Worm (Caenorhabditis elegans) whole organism, young adult: ENCODE data around the gene kel-3.

ENCODE experiments used
- B0261.1 ChIP-seq: sonication (generic microtip); optimal IDR thresholded peaks from 2 replicates; lab custom pipeline; 2016; ENCODE audit warnings: mild to moderate bottlenecking, missing genetic modification characterization, moderate library complexity, missing compliant biosample characterization
- B0336.3 ChIP-seq: fragments of 200-800 bp; sonication (Bioruptor generic); IDR thresholded peaks from 2 replicates; pipeline ENCODE4 v1.3.6; 2022; ENCODE audit warnings: missing genetic modification characterization, missing compliant biosample characterization
- F39B2.1 ChIP-seq: fragments of 200-800 bp; sonication (Bioruptor generic); IDR thresholded peaks from 2 replicates; pipeline ENCODE4 v1.3.6; 2022; ENCODE audit warnings: missing genetic modification reagents, missing genetic modification characterization, missing compliant biosample characterization
- F49E8.2 ChIP-seq: sonication (generic microtip); optimal IDR thresholded peaks from 3 replicates; lab custom pipeline; 2017; ENCODE audit warnings: missing genetic modification characterization, mild to moderate bottlenecking, missing compliant biosample characterization, antibody characterized with exemption, moderate library complexity; ENCODE audit not compliant: insufficient read depth
- F52B5.7 ChIP-seq: sonication (generic microtip); optimal IDR thresholded peaks from 2 replicates; lab custom pipeline; 2016; ENCODE audit warnings: mild to moderate bottlenecking, missing genetic modification characterization, missing compliant biosample characterization
- Y53G8AR.9 ChIP-seq: fragments of 200-800 bp; sonication (Bioruptor generic); conservative IDR thresholded peaks from 2 replicates; pipeline ENCODE4 v1.3.6; 2022; ENCODE audit warnings: missing genetic modification reagents, missing genetic modification characterization, missing compliant biosample characterization
- Y67H2A.10 ChIP-seq: fragments of 200-800 bp; sonication (Bioruptor generic); conservative IDR thresholded peaks from 2 replicates; pipeline ENCODE4 v1.3.6; 2022; ENCODE audit warnings: missing genetic modification reagents, missing genetic modification characterization, missing compliant biosample characterization
- Y79H2A.3 ChIP-seq: fragments of 200-800 bp; sonication (Bioruptor generic); conservative IDR thresholded peaks from 2 replicates; pipeline ENCODE4 v1.3.6; 2022; ENCODE audit warnings: missing genetic modification reagents, missing genetic modification characterization, missing compliant biosample characterization
- Y95B8A.8 ChIP-seq: fragments of 200-800 bp; sonication (Bioruptor generic); IDR thresholded peaks from 2 replicates; pipeline ENCODE4 v1.3.6; 2022; ENCODE audit warnings: missing genetic modification reagents, missing genetic modification characterization, missing compliant biosample characterization
- akir-1 ChIP-seq: fragments of 200-800 bp; sonication (Bioruptor generic); optimal IDR thresholded peaks from 2 replicates; lab custom pipeline; 2018; ENCODE audit warnings: mild to moderate bottlenecking, missing genetic modification characterization, moderate library complexity, missing compliant biosample characterization
- athp-1 ChIP-seq: sonication (generic microtip); optimal IDR thresholded peaks from 2 replicates; lab custom pipeline; 2017; ENCODE audit warnings: mild to moderate bottlenecking, missing genetic modification characterization, missing compliant biosample characterization
- attf-3 ChIP-seq: fragments of 200-800 bp; sonication (Bioruptor generic); conservative IDR thresholded peaks from 2 replicates; pipeline ENCODE4 v1.3.6; 2022; ENCODE audit warnings: missing genetic modification reagents, missing genetic modification characterization, missing compliant biosample characterization
- attf-6 ChIP-seq: fragments of 200-800 bp; sonication (Bioruptor generic); IDR thresholded peaks from 2 replicates; pipeline ENCODE4 v1.3.6; 2022; ENCODE audit warnings: missing genetic modification reagents, missing genetic modification characterization, missing compliant biosample characterization
- bed-1 ChIP-seq: fragments of 200-800 bp; sonication (Bioruptor generic); IDR thresholded peaks from 2 replicates; pipeline ENCODE4 v1.3.6; 2022; ENCODE audit warnings: missing genetic modification reagents, missing genetic modification characterization, missing compliant biosample characterization
- ccch-3 ChIP-seq: fragments of 200-800 bp; sonication (Bioruptor generic); optimal IDR thresholded peaks from 2 replicates; lab custom pipeline; 2018; ENCODE audit warnings: mild to moderate bottlenecking, missing genetic modification characterization, missing compliant biosample characterization
- ceh-40 ChIP-seq: fragments of 200-800 bp; sonication (Bioruptor generic); IDR thresholded peaks from 2 replicates; pipeline ENCODE4 v1.3.6; 2022; ENCODE audit warnings: missing genetic modification characterization, missing compliant biosample characterization
- chd-7 ChIP-seq: sonication (generic microtip); optimal IDR thresholded peaks from 2 replicates; lab custom pipeline; 2016; ENCODE audit warnings: mild to moderate bottlenecking, missing genetic modification characterization, moderate library complexity, missing compliant biosample characterization
- die-1 ChIP-seq: sonication (generic microtip); optimal IDR thresholded peaks from 2 replicates; lab custom pipeline; 2016; ENCODE audit warnings: missing genotype, mild to moderate bottlenecking, missing genetic modification characterization, missing compliant biosample characterization
- dox-1 ChIP-seq: fragments of 200-800 bp; sonication (Bioruptor generic); IDR thresholded peaks from 2 replicates; pipeline ENCODE4 v1.3.6; 2022; ENCODE audit warnings: missing genetic modification reagents, missing genetic modification characterization, missing compliant biosample characterization
- dpl-1 ChIP-seq: fragments of 150-350 bp; optimal IDR thresholded peaks from 2 replicates; lab custom pipeline; 2014; ENCODE audit warnings: missing biosample characterization, missing genetic modification reagents, missing genetic modification characterization
- egl-18 ChIP-seq: fragments of 200-800 bp; sonication (Bioruptor generic); IDR thresholded peaks from 2 replicates; pipeline ENCODE4 v1.3.6; 2022; ENCODE audit warnings: missing genetic modification reagents, missing genetic modification characterization, missing compliant biosample characterization
- ets-4 ChIP-seq: fragments of 200-800 bp; sonication (Bioruptor generic); optimal IDR thresholded peaks from 2 replicates; lab custom pipeline; 2018; ENCODE audit warnings: mild to moderate bottlenecking, missing genetic modification characterization, missing compliant biosample characterization
- fkh-3 ChIP-seq: sonication (generic microtip); optimal IDR thresholded peaks from 2 replicates; lab custom pipeline; 2016; ENCODE audit warnings: mild to moderate bottlenecking, missing genetic modification characterization, missing compliant biosample characterization
- gei-17 ChIP-seq: fragments of 200-800 bp; sonication (Bioruptor generic); optimal IDR thresholded peaks from 2 replicates; lab custom pipeline; 2018; ENCODE audit warnings: mild to moderate bottlenecking, missing genetic modification characterization, missing compliant biosample characterization
- him-1 ChIP-seq: sonication (generic microtip); optimal IDR thresholded peaks from 2 replicates; lab custom pipeline; 2016; ENCODE audit warnings: missing genotype, missing genetic modification reagents, missing genetic modification characterization, missing compliant biosample characterization
- hmg-1.2 ChIP-seq: fragments of 200-800 bp; sonication (Bioruptor generic); IDR thresholded peaks from 2 replicates; pipeline ENCODE4 v1.3.6; 2022; ENCODE audit warnings: missing genetic modification reagents, missing genetic modification characterization, missing compliant biosample characterization
- hmg-20 ChIP-seq: fragments of 200-800 bp; sonication (Bioruptor generic); IDR thresholded peaks from 2 replicates; pipeline ENCODE4 v1.3.6; 2022; ENCODE audit warnings: missing genetic modification reagents, missing genetic modification characterization, missing compliant biosample characterization
- hrde-1 ChIP-seq: sonication (generic microtip); optimal IDR thresholded peaks from 2 replicates; lab custom pipeline; 2016; ENCODE audit warnings: missing genetic modification characterization, mild to moderate bottlenecking, missing compliant biosample characterization, moderate library complexity, missing genotype, missing genetic modification reagents, borderline replicate concordance
- lag-1 ChIP-seq: fragments of 200-800 bp; sonication (Bioruptor generic); IDR thresholded peaks from 2 replicates; pipeline ENCODE4 v1.3.6; 2022; ENCODE audit warnings: missing genetic modification reagents, missing genetic modification characterization, missing compliant biosample characterization
- let-526 ChIP-seq: fragments of 200-800 bp; sonication (Bioruptor generic); IDR thresholded peaks from 2 replicates; pipeline ENCODE4 v1.3.6; 2022; ENCODE audit warnings: missing genetic modification reagents, missing genetic modification characterization, missing compliant biosample characterization
- lin-26 ChIP-seq: fragments of 200-800 bp; sonication (Bioruptor generic); IDR thresholded peaks from 2 replicates; pipeline ENCODE4 v1.3.6; 2022; ENCODE audit warnings: missing genetic modification reagents, missing genetic modification characterization, missing compliant biosample characterization
- lin-40 ChIP-seq: sonication (generic microtip); optimal IDR thresholded peaks from 2 replicates; lab custom pipeline; 2016; ENCODE audit warnings: missing genetic modification characterization, mild to moderate bottlenecking, missing compliant biosample characterization, missing genotype, missing genetic modification reagents
- lin-54 ChIP-seq: fragments of 200-800 bp; sonication (Bioruptor generic); optimal IDR thresholded peaks from 2 replicates; lab custom pipeline; 2018; ENCODE audit warnings: mild to moderate bottlenecking, missing genetic modification characterization, missing compliant biosample characterization
- lir-1 ChIP-seq: fragments of 200-800 bp; sonication (Bioruptor generic); conservative IDR thresholded peaks from 2 replicates; pipeline ENCODE4 v1.3.6; 2022; ENCODE audit warnings: missing genetic modification reagents, missing genetic modification characterization, missing compliant biosample characterization
- lsy-27 ChIP-seq: sonication (generic microtip); optimal IDR thresholded peaks from 2 replicates; lab custom pipeline; 2017; ENCODE audit warnings: missing genetic modification characterization, mild to moderate bottlenecking, missing compliant biosample characterization, antibody characterized with exemption, missing genotype, borderline replicate concordance; ENCODE audit not compliant: insufficient read depth
- madf-8 ChIP-seq: fragments of 200-800 bp; sonication (Bioruptor generic); conservative IDR thresholded peaks from 2 replicates; pipeline ENCODE4 v1.3.6; 2022; ENCODE audit warnings: missing genetic modification reagents, missing genetic modification characterization, missing compliant biosample characterization
- mxl-1 ChIP-seq: sonication (generic microtip); optimal IDR thresholded peaks from 2 replicates; lab custom pipeline; 2016; ENCODE audit warnings: missing genetic modification characterization, missing compliant biosample characterization
- nhr-120 ChIP-seq: fragments of 200-800 bp; sonication (Bioruptor generic); IDR thresholded peaks from 2 replicates; pipeline ENCODE4 v1.3.6; 2022; ENCODE audit warnings: missing genetic modification characterization, missing compliant biosample characterization
- pha-4 ChIP-seq: fragments of 150-350 bp; sonication (generic microtip); optimal IDR thresholded peaks from 2 replicates; lab custom pipeline; 2014; ENCODE audit warnings: missing biosample characterization, missing genetic modification reagents, missing genetic modification characterization
- rcor-1 ChIP-seq: fragments of 200-800 bp; sonication (Bioruptor generic); IDR thresholded peaks from 2 replicates; pipeline ENCODE4 v1.3.6; 2022; ENCODE audit warnings: missing genetic modification reagents, missing genetic modification characterization, missing compliant biosample characterization
- rpc-1 ChIP-seq, 2 experiments: fragments of 150-350 bp in 1 of 2; sonication (generic microtip) in 1 of 2; optimal IDR thresholded peaks; 2 replicates each; lab custom pipeline; 2014 to 2018; ENCODE audit warnings: missing biosample characterization in 1 of 2, missing genetic modification characterization in 1 of 2, missing genetic modification reagents in 1 of 2, missing genotype in 1 of 2
- snpc-1.3 ChIP-seq: sonication (generic microtip); optimal IDR thresholded peaks from 2 replicates; lab custom pipeline; 2017; ENCODE audit warnings: missing genetic modification characterization, mild to moderate bottlenecking, missing compliant biosample characterization, antibody characterized with exemption, moderate library complexity, missing genotype, missing genetic modification reagents; ENCODE audit not compliant: insufficient read depth
- snpc-3.4 ChIP-seq: sonication (generic microtip); optimal IDR thresholded peaks from 2 replicates; lab custom pipeline; 2017; ENCODE audit warnings: missing genetic modification characterization, mild to moderate bottlenecking, missing compliant biosample characterization, antibody characterized with exemption, moderate library complexity, missing genotype, missing genetic modification reagents
- somi-1 ChIP-seq: fragments of 200-800 bp; sonication (Bioruptor generic); optimal IDR thresholded peaks from 2 replicates; lab custom pipeline; 2018; ENCODE audit warnings: mild to moderate bottlenecking, missing genetic modification characterization, missing compliant biosample characterization
- sptf-2 ChIP-seq: fragments of 200-800 bp; sonication (Bioruptor generic); optimal IDR thresholded peaks from 2 replicates; lab custom pipeline; 2018; ENCODE audit warnings: mild to moderate bottlenecking, missing genetic modification characterization, missing compliant biosample characterization
- unc-62 ChIP-seq: fragments of 150-350 bp; optimal IDR thresholded peaks from 2 replicates; lab custom pipeline; 2014; ENCODE audit warnings: missing biosample characterization, missing genetic modification reagents, missing genetic modification characterization
- ztf-18 ChIP-seq: sonication (generic microtip); optimal IDR thresholded peaks from 2 replicates; lab custom pipeline; 2016; ENCODE audit warnings: missing genotype, mild to moderate bottlenecking, missing genetic modification characterization, missing compliant biosample characterization
- ztf-25 ChIP-seq: fragments of 200-800 bp; sonication (Bioruptor generic); IDR thresholded peaks from 2 replicates; pipeline ENCODE4 v1.3.6; 2022; ENCODE audit warnings: missing genetic modification reagents, missing genetic modification characterization, missing compliant biosample characterization
- ztf-6 ChIP-seq: fragments of 200-800 bp; sonication (Bioruptor generic); IDR thresholded peaks from 2 replicates; pipeline ENCODE4 v1.3.6; 2022; ENCODE audit warnings: missing genetic modification reagents, missing genetic modification characterization, missing compliant biosample characterization

The kel-3 gene

DNA sequence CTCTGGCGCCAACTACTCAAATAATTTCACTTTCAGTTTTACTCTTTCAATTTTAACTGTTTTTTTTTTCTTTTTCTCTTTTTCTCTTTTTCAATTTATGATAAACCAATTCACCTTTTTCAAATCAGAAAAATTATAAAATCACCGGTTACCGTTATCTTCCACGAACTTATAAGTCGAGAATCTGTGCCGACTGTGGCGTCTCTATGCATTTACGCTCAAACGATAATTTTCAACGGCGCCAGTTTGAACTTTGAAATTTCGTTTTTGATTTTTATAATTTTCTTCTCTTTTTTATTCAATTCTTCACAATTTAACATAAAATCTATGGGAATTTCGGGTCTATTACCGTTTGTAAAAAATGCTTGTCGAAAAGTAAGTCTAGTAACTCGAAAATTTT lies 41.2 kb upstream of the kel-3 start, which contains the start of gene exo-1 (continued):
- TF ChIP-seq gei-17 (GFP tag; lab: Kevin White, UChicago) = no peak
- TF ChIP-seq lin-54 (GFP tag; lab: Kevin White, UChicago) = peak; percentile 82
- no peak for TF ChIP-seq fkh-3 (tag; lab: Kevin White, UChicago)
- TF ChIP-seq F52B5.7 (tag; lab: Kevin White, UChicago) = no peak
- TF ChIP-seq hmg-20 (GFP tag; lab: Robert Waterston, UW) = no peak
- TF ChIP-seq lir-1 (GFP tag; lab: Robert Waterston, UW) = no peak
- TF ChIP-seq Y67H2A.10 (GFP tag; lab: Robert Waterston, UW) = no peak
- TF ChIP-seq dpl-1 (GFP tag; lab: Kevin White, UChicago) = peak; percentile 80
- TF ChIP-seq Y53G8AR.9 (GFP tag; lab: Robert Waterston, UW) = no peak
- TF ChIP-seq snpc-3.4 (tag; lab: Kevin White, UChicago) = peak; percentile 17
- TF ChIP-seq lsy-27 = no peak
- TF ChIP-seq rcor-1 = no peak
- no peak for TF ChIP-seq bed-1 (GFP tag; lab: Robert Waterston, UW)
- TF ChIP-seq attf-6 (GFP tag; lab: Robert Waterston, UW) = no peak
- no peak for TF ChIP-seq ccch-3 (GFP tag; lab: Kevin White, UChicago)
- no peak for TF ChIP-seq B0261.1 (tag; lab: Kevin White, UChicago)
- no peak; the same call in 1 of the 2 replicates for TF ChIP-seq hmg-1.2 (GFP tag; lab: Robert Waterston, UW)
- no peak for TF ChIP-seq snpc-1.3
- TF ChIP-seq lin-40 = no peak
- TF ChIP-seq Y95B8A.8 (GFP tag; lab: Robert Waterston, UW) = no peak
- TF ChIP-seq akir-1 (GFP tag; lab: Kevin White, UChicago) = no peak
- TF ChIP-seq die-1 (tag; lab: Kevin White, UChicago) = no peak
- TF ChIP-seq ets-4 = no peak
- TF ChIP-seq F39B2.1 (GFP tag; lab: Robert Waterston, UW) = no peak
- no peak for TF ChIP-seq mxl-1 (tag; lab: Kevin White, UChicago)
- no peak for TF ChIP-seq ceh-40 (GFP tag; lab: Robert Waterston, UW)
- TF ChIP-seq B0336.3 (GFP tag; lab: Robert Waterston, UW) = no peak
- TF ChIP-seq lag-1 (GFP tag; lab: Robert Waterston, UW) = no peak
- no peak for TF ChIP-seq lin-26 (GFP tag; lab: Robert Waterston, UW)
- no peak for TF ChIP-seq ztf-25
- peak; percentile 41 for TF ChIP-seq ztf-18
- no peak for TF ChIP-seq let-526 (GFP tag; lab: Robert Waterston, UW)
- TF ChIP-seq chd-7 (tag; lab: Kevin White, UChicago) = no peak
- 0 out of 2 replicates have a peak, but pooled peaks have one; percentile 20 for TF ChIP-seq attf-3 (GFP tag; lab: Robert Waterston, UW)
- TF ChIP-seq madf-8 (GFP tag; lab: Robert Waterston, UW) = no peak
- TF ChIP-seq ztf-6 (GFP tag; lab: Robert Waterston, UW) = no peak
- TF ChIP-seq dox-1 (GFP tag; lab: Robert Waterston, UW) = 0 out of 2 replicates have a peak, but pooled peaks have one; percentile 30
- TF ChIP-seq sptf-2 (GFP tag; lab: Kevin White, UChicago) = no peak
- TF ChIP-seq egl-18 (GFP tag; lab: Robert Waterston, UW) = no peak
- no peak for TF ChIP-seq Y79H2A.3 (GFP tag; lab: Robert Waterston, UW)
- peak; percentile 4 for TF ChIP-seq him-1 (tag; lab: Kevin White, UChicago)
- TF ChIP-seq unc-62 = no peak
- TF ChIP-seq F49E8.2 = no peak
- no peak for TF ChIP-seq athp-1 (tag; lab: Kevin White, UChicago)
- TF ChIP-seq hrde-1 (tag; lab: Kevin White, UChicago) = no peak
- no peak for TF ChIP-seq rpc-1 (optimal IDR thresholded peaks at IDR 0.05; lab: Kevin White, UChicago)
- no peak for TF ChIP-seq rpc-1 (tag; optimal IDR thresholded peaks at IDR 0.05; lab: Kevin White, UChicago)
- TF ChIP-seq somi-1 (GFP tag; lab: Kevin White, UChicago) = no peak
- TF ChIP-seq nhr-120 (GFP tag; lab: Robert Waterston, UW) = no peak
- no peak for TF ChIP-seq pha-4
